Worm (Caenorhabditis elegans): ENCODE data around the gene lipl-1.

- TF ChIP-seq ztf-11 (tag; optimal IDR thresholded peaks at IDR 0.05), result no peak
- no peak for TF ChIP-seq nhr-77 (tag; optimal IDR thresholded peaks at IDR 0.05)
- TF ChIP-seq mdl-1 (tag; optimal IDR thresholded peaks at IDR 0.05), result no peak
- no peak for TF ChIP-seq snpc-1.2 (GFP tag; IDR thresholded peaks at IDR 0.05)
- no peak for TF ChIP-seq aha-1 (tag)
- no peak for TF ChIP-seq Y75B8A.6 (GFP tag; IDR thresholded peaks at IDR 0.05)
- no peak for TF ChIP-seq pha-4 (GFP tag; IDR thresholded peaks at IDR 0.05)
- no peak for TF ChIP-seq pha-4 (tag; optimal IDR thresholded peaks at IDR 0.05)
- TF ChIP-seq nhr-102 (tag; optimal IDR thresholded peaks at IDR 0.05), result no peak
- no peak for TF ChIP-seq Y105C5A.15 (GFP tag; IDR thresholded peaks at IDR 0.05)
- TF ChIP-seq egl-43 (GFP tag; IDR thresholded peaks at IDR 0.05), result no peak
- no peak for TF ChIP-seq D1046.2 (GFP tag; IDR thresholded peaks at IDR 0.05)
- no peak for TF ChIP-seq lin-13 (GFP tag; optimal IDR thresholded peaks at IDR 0.05)
- no peak for TF ChIP-seq lin-39 (tag; optimal IDR thresholded peaks at IDR 0.05)
Measured at ce11 chrV:12970575-12971160, 50.9 kb downstream of the lipl-1 start, which contains the start of gene pnn-1.
